Worm (Caenorhabditis elegans): Measurements from ENCODE around the gene srt-38.

DNA sequence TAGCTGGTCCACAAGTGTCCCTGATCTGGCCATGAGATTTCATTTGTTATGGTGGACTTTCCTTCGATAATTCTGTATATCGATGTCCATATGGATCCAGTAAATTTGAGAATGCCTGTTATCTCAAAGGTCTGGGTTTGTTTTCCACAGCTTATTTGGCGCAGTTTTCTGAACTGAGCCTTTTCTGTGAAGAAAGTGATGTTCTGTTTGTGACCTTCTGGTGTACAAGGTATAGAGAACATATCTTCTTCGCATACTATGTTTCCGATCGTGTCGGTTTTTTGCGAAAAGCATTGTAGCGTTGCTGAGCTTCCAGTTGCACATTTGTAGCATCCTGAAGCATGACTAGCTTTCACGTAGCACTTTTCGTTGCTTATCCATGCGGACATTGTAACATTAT, 31.7 kb upstream of the srt-38 start:
- no peak for TF ChIP-seq nhr-28 (tag; optimal IDR thresholded peaks at IDR 0.05)
- no peak for TF ChIP-seq T20F7.1 (GFP tag; optimal IDR thresholded peaks at IDR 0.05)
- TF ChIP-seq lsy-2 (tag; optimal IDR thresholded peaks at IDR 0.05) = no peak
- TF ChIP-seq php-3 (GFP tag; IDR thresholded peaks at IDR 0.05) = no peak
